Worm (Caenorhabditis elegans) whole organism, midembryonic: ENCODE data around the gene srz-16.

Source experiments
- flt-1 ChIP-seq: fragments of 200-800 bp; sonication (Bioruptor generic); IDR thresholded peaks from 2 replicates; pipeline ENCODE4 v1.3.6; 2022; ENCODE audit warnings: missing genetic modification characterization, missing compliant biosample characterization
- med-1 ChIP-seq: sonication (generic microtip); optimal IDR thresholded peaks from 2 replicates; lab custom pipeline; 2017; ENCODE audit warnings: missing genetic modification characterization, mild to moderate bottlenecking, missing compliant biosample characterization, antibody characterized with exemption, missing genetic modification reagents; ENCODE audit not compliant: insufficient read depth
- ref-1 ChIP-seq: fragments of 200-800 bp; sonication (Bioruptor generic); conservative IDR thresholded peaks from 2 replicates; pipeline ENCODE4 v1.3.6; 2022; ENCODE audit warnings: missing genetic modification reagents, missing genetic modification characterization, missing compliant biosample characterization
- ztf-29 ChIP-seq: fragments of 200-800 bp; sonication (Bioruptor generic); IDR thresholded peaks from 2 replicates; pipeline ENCODE4 v1.3.6; 2022; ENCODE audit warnings: missing genetic modification reagents, missing genetic modification characterization, missing compliant biosample characterization

DNA sequence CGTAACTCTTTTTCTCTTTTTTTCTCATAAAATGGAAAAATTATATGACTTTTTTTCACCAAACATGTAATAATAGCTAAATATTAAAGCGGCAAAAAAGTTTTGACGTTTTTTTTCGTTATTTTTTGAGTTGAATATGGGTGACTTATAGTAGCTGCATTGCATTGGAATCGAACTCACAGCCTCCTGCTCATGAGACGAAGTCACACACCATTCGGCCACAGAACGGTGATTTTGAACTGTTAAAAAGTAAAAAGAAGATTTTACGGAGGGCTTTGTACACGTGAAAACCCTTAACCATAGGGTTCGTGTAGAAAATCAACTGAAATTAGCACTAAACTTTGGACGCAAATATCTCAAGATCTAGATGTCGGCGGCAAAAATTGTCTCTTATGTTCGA is 34.6 kb downstream of the srz-16 start:
- TF ChIP-seq med-1 (GFP tag; lab: Kevin White, UChicago) (no peak), ref-1 (GFP tag; lab: Robert Waterston, UW) (no peak), ztf-29 (GFP tag; lab: Robert Waterston, UW) (no peak), flt-1 (no peak)
